Worm (Caenorhabditis elegans): ENCODE measurements around the gene srt-55.

ce11 chrIII:10083242-10083641, 23.0 kb downstream of the srt-55 start, which contains the start of gene T16H12.3:
- TF ChIP-seq ama-1 (optimal IDR thresholded peaks at IDR 0.05) (no peak), nhr-28 (tag; optimal IDR thresholded peaks at IDR 0.05) (no peak)
